Worm (Caenorhabditis elegans) whole organism, L4/young adult: ENCODE results near the gene kap-1.

Experiments
- dao-5 ChIP-seq: sonication (generic microtip); optimal IDR thresholded peaks from 2 replicates; lab custom pipeline; 2016; ENCODE audit warnings: missing genotype, missing genetic modification characterization, moderate library complexity, missing compliant biosample characterization
- him-1 ChIP-seq: sonication (generic microtip); optimal IDR thresholded peaks from 2 replicates; lab custom pipeline; 2016; ENCODE audit warnings: missing genotype, missing genetic modification reagents, missing genetic modification characterization, missing compliant biosample characterization

DNA sequence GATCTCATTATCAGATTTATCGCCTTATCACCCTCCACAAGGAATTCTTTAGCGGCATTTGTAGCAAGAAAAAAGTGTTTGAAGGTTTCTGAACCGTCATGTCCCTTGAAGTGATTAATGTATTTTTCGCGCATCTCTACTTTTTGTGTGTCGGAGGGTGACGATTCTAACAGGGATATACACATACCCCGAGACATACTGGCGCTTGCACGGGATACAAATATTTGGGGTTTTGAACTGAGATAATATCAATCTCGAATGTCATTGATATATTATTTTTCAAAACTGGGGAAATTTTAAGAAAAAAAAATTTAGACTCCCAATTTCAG lies 33.0 kb upstream of the kap-1 start:
- TF ChIP-seq dao-5 (tag; lab: Kevin White, UChicago) (no peak), him-1 (tag; lab: Kevin White, UChicago) (no peak)
